Worm (Caenorhabditis elegans) whole organism, L2 larva: Measurements from ENCODE around the gene T16G12.8.

Experiments used
- blmp-1 ChIP-seq: sonication (generic microtip); optimal IDR thresholded peaks from 2 replicates; lab custom pipeline; 2017; ENCODE audit warnings: missing genetic modification characterization, mild to moderate bottlenecking, missing compliant biosample characterization, antibody characterized with exemption, moderate library complexity; ENCODE audit not compliant: insufficient read depth
- fos-1 ChIP-seq: fragments of 150-350 bp; optimal IDR thresholded peaks from 2 replicates; lab custom pipeline; 2014; ENCODE audit warnings: missing biosample characterization, missing genetic modification characterization
- mdl-1 ChIP-seq, 2 experiments: fragments of 150-350 bp in 1 of 2; sonication (generic microtip) in 1 of 2; optimal IDR thresholded peaks; 2 replicates each; lab custom pipeline; 2017; ENCODE audit warnings: missing biosample characterization in 2 of 2, missing genetic modification characterization in 2 of 2
- nhr-12 ChIP-seq: fragments of 150-350 bp; optimal IDR thresholded peaks from 2 replicates; lab custom pipeline; 2014; ENCODE audit warnings: missing biosample characterization, missing genetic modification characterization
- nhr-237 ChIP-seq: fragments of 150-350 bp; optimal IDR thresholded peaks from 2 replicates; lab custom pipeline; 2014; ENCODE audit warnings: missing biosample characterization, missing genetic modification characterization
- nhr-6 ChIP-seq: fragments of 150-350 bp; optimal IDR thresholded peaks from 2 replicates; lab custom pipeline; 2014; ENCODE audit warnings: missing biosample characterization, missing genetic modification characterization
- skn-1 ChIP-seq: sonication (generic microtip); optimal IDR thresholded peaks from 2 replicates; lab custom pipeline; 2017; ENCODE audit warnings: missing biosample characterization, missing genetic modification characterization
- zag-1 ChIP-seq: fragments of 150-350 bp; optimal IDR thresholded peaks from 2 replicates; lab custom pipeline; 2014; ENCODE audit warnings: missing biosample characterization, missing genetic modification characterization

DNA sequence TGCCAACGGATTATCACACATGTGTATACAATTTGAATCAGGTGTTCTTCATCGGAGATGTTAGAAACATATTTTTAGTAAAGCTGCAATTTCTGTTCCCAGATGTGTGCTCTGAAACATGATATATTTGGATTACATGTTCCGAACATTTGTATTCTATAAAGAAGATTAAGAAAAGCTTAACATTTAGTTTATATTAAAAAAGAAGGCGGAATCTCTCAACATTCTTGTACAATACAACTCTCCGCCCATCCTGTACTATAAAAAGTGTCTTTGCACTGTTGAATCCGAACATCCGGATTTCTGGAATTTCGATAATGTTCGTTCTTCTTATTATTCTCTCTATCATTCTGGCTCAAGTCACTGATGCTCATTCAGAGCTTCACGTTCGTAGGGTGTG, 31.2 kb upstream of the T16G12.8 start, which contains the start of gene ins-23:
- no peak for TF ChIP-seq nhr-6 (tag; lab: Kevin White, UChicago)
- TF ChIP-seq blmp-1 (tag; lab: Kevin White, UChicago): no peak
- no peak for TF ChIP-seq nhr-237 (tag; lab: Kevin White, UChicago)
- TF ChIP-seq nhr-12 (tag; lab: Kevin White, UChicago): no peak
- no peak for TF ChIP-seq zag-1 (tag; lab: Kevin White, UChicago)
- no peak for TF ChIP-seq skn-1
- no peak for TF ChIP-seq mdl-1 (tag; optimal IDR thresholded peaks at IDR 0.05; lab: Kevin White, UChicago)
- TF ChIP-seq fos-1: no peak
